Worm (Caenorhabditis elegans): Measurements from ENCODE around the gene nekl-4.

ce11 chrIII:5479493-5480167 is 37.7 kb downstream of the nekl-4 start:
- TF ChIP-seq sea-1 (GFP tag; conservative IDR thresholded peaks at IDR 0.05), result no peak
- no peak for TF ChIP-seq hmbx-1 (tag; optimal IDR thresholded peaks at IDR 0.05)
- TF ChIP-seq flt-1 (GFP tag; IDR thresholded peaks at IDR 0.05), result no peak
- no peak for TF ChIP-seq tra-4 (tag; optimal IDR thresholded peaks at IDR 0.05)
- TF ChIP-seq hmg-4 (GFP tag; optimal IDR thresholded peaks at IDR 0.05), result no peak
- no peak for TF ChIP-seq ceh-13 (GFP tag; optimal IDR thresholded peaks at IDR 0.05)
- TF ChIP-seq tbx-37 (GFP tag; conservative IDR thresholded peaks at IDR 0.05), result no peak
- TF ChIP-seq ets-7 (tag; optimal IDR thresholded peaks at IDR 0.05), result no peak
- TF ChIP-seq hnd-1 (tag; optimal IDR thresholded peaks at IDR 0.05), result no peak

Data from whole organism, early embryonic.